Worm (Caenorhabditis elegans): Measurements from ENCODE around the gene Y49F6B.14.

Y49F6B.14 gene

ce11 chrII:3550352-3550751 is 35.1 kb upstream of the Y49F6B.14 start, which contains the start of gene W10G11.19:
W10G11.19 (plus strand) TSS chrII:3550652.
- TF ChIP-seq fos-1 (tag; optimal IDR thresholded peaks at IDR 0.05) (peak; percentile 38), lin-11 (tag; optimal IDR thresholded peaks at IDR 0.05) (no peak)

- TF ChIP-seq gmeb-1 (tag; optimal IDR thresholded peaks at IDR 0.05) (no peak), nhr-10 (tag; optimal IDR thresholded peaks at IDR 0.05) (no peak), snpc-4 (tag; optimal IDR thresholded peaks at IDR 0.05) (peak; percentile 16), lsy-2 (tag; optimal IDR thresholded peaks at IDR 0.05) (peak in 1 of 2 experiments; percentile 68), aly-2 (tag; optimal IDR thresholded peaks at IDR 0.05) (no peak), lin-13 (GFP tag; optimal IDR thresholded peaks at IDR 0.05) (peak; percentile 40), peb-1 (tag; optimal IDR thresholded peaks at IDR 0.05) (no peak), nhr-11 (tag; optimal IDR thresholded peaks at IDR 0.05) (no peak), zag-1 (tag; optimal IDR thresholded peaks at IDR 0.05) (peak; percentile 42), fos-1 (tag; optimal IDR thresholded peaks at IDR 0.05) (no peak), nhr-6 (tag; optimal IDR thresholded peaks at IDR 0.05) (no peak), mab-5 (tag; optimal IDR thresholded peaks at IDR 0.05) (peak; percentile 46), C34F6.9 (tag; optimal IDR thresholded peaks at IDR 0.05) (peak; percentile 66), nhr-129 (tag; optimal IDR thresholded peaks at IDR 0.05) (peak; percentile 40), unc-55 (GFP tag; optimal IDR thresholded peaks at IDR 0.05) (peak; percentile 66), ZK546.5 (tag; optimal IDR thresholded peaks at IDR 0.05) (no peak), mdl-1 (tag; optimal IDR thresholded peaks at IDR 0.05) (peak in 1 of 2 experiments; percentile 38), alr-1 (tag; optimal IDR thresholded peaks at IDR 0.05) (no peak)
Observed at ce11 chrII:3547282-3547681, 32.0 kb upstream of the Y49F6B.14 start.

- TF ChIP-seq sma-3 (GFP tag; optimal IDR thresholded peaks at IDR 0.05) (no peak), fos-1 (tag; optimal IDR thresholded peaks at IDR 0.05) (no peak), nhr-77 (tag; optimal IDR thresholded peaks at IDR 0.05) (no peak), zag-1 (tag; optimal IDR thresholded peaks at IDR 0.05) (no peak), F13H6.1 (tag; optimal IDR thresholded peaks at IDR 0.05) (no peak), ceh-16 (tag; optimal IDR thresholded peaks at IDR 0.05) (no peak), nhr-6 (tag; optimal IDR thresholded peaks at IDR 0.05) (no peak), sma-9 (GFP tag; optimal IDR thresholded peaks at IDR 0.05) (no peak), sma-9 (tag; optimal IDR thresholded peaks at IDR 0.05) (no peak), crh-2 (tag; optimal IDR thresholded peaks at IDR 0.05) (no peak), ztf-11 (tag; optimal IDR thresholded peaks at IDR 0.05) (no peak), egl-27 (tag; optimal IDR thresholded peaks at IDR 0.05) (no peak), nhr-11 (tag; optimal IDR thresholded peaks at IDR 0.05) (no peak)
Observed at ce11 chrII:3546381-3546931, 31.2 kb upstream of the Y49F6B.14 start, which contains the start of gene apd-3. apd-3 (minus strand) TSS chrII:3546431.

ce11 chrII:3540151-3540550 is 24.9 kb upstream of the Y49F6B.14 start:
- TF ChIP-seq mbf-1 (tag; optimal IDR thresholded peaks at IDR 0.05) (no peak), alr-1 (tag; optimal IDR thresholded peaks at IDR 0.05) (no peak), ztf-4 (tag; optimal IDR thresholded peaks at IDR 0.05) (no peak)

ce11 chrII:3528256-3528655 is 13.0 kb upstream of the Y49F6B.14 start, which contains the start of gene ncs-6:
ncs-6 (minus strand) TSS chrII:3528516.
- TF ChIP-seq C34F6.9 (tag; optimal IDR thresholded peaks at IDR 0.05) (peak; percentile 7), lin-39 (tag; optimal IDR thresholded peaks at IDR 0.05) (no peak), nhr-25 (tag; optimal IDR thresholded peaks at IDR 0.05) (no peak)

- TF ChIP-seq nhr-129 (tag; optimal IDR thresholded peaks at IDR 0.05), result no peak
- no peak for TF ChIP-seq nhr-25 (tag; optimal IDR thresholded peaks at IDR 0.05)
- TF ChIP-seq zag-1 (tag; optimal IDR thresholded peaks at IDR 0.05), result no peak
- TF ChIP-seq C34F6.9 (tag; optimal IDR thresholded peaks at IDR 0.05), result no peak
- TF ChIP-seq sem-4 (tag; optimal IDR thresholded peaks at IDR 0.05), result no peak
- no peak for TF ChIP-seq sma-3 (GFP tag; optimal IDR thresholded peaks at IDR 0.05)
- no peak for TF ChIP-seq ama-1 (optimal IDR thresholded peaks at IDR 0.05)
- TF ChIP-seq R02D3.7 (tag; optimal IDR thresholded peaks at IDR 0.05), result no peak
- no peak for TF ChIP-seq unc-55 (GFP tag; optimal IDR thresholded peaks at IDR 0.05)
Observed at ce11 chrII:3527460-3527859, 12.2 kb upstream of the Y49F6B.14 start.
